Fruit fly (Drosophila melanogaster): ENCODE data around the gene Blos4.
A peak's percentile ranks its signal among the peaks of the same experiment; 100 is the strongest.

Blos4 gene

dm6 chr3L:10851853-10852346 lies 27.0 kb upstream of the Blos4 start (continued):
- TF ChIP-seq CG6792 (GFP tag; optimal IDR thresholded peaks at IDR 0.05) (peak; percentile 52), Sox102F (GFP tag; optimal IDR thresholded peaks at IDR 0.05) (no peak), cyc (GFP tag; optimal IDR thresholded peaks at IDR 0.05) (peak; percentile 61), CG11294 (GFP tag; IDR thresholded peaks at IDR 0.05) (no peak), esn (GFP tag; optimal IDR thresholded peaks at IDR 0.05) (peak; percentile 90), CG10631 (GFP tag; optimal IDR thresholded peaks at IDR 0.05) (peak; percentile 80), Lpt (GFP tag; optimal IDR thresholded peaks at IDR 0.05) (no peak), Hr38 (GFP tag; optimal IDR thresholded peaks at IDR 0.05) (no peak), vri (GFP tag; optimal IDR thresholded peaks at IDR 0.05) (no peak), CG31627 (GFP tag; optimal IDR thresholded peaks at IDR 0.05) (peak; percentile 70), topi (GFP tag; optimal IDR thresholded peaks at IDR 0.05) (peak; percentile 86), CG10669 (GFP tag; optimal IDR thresholded peaks at IDR 0.05) (peak; percentile 72), CG6276 (GFP tag; optimal IDR thresholded peaks at IDR 0.05) (peak; percentile 42), CG7368 (GFP tag; optimal IDR thresholded peaks at IDR 0.05) (no peak), CG1621 (tag; optimal IDR thresholded peaks at IDR 0.05) (no peak), ss (GFP tag; optimal IDR thresholded peaks at IDR 0.05) (peak in 1 of 2 experiments; percentile 59), CG6854 (GFP tag; optimal IDR thresholded peaks at IDR 0.05) (no peak), Ets96B (tag; optimal IDR thresholded peaks at IDR 0.05) (peak; percentile 80), net (GFP tag; optimal IDR thresholded peaks at IDR 0.05) (peak; percentile 68), CG15336 (GFP tag; IDR thresholded peaks at IDR 0.05) (no peak; the same call in 1 of the 2 replicates), Eip78C (GFP tag) (peak; percentile 96), lz (GFP tag; optimal IDR thresholded peaks at IDR 0.05) (peak; percentile 74)

dm6 chr3L:10852347-10853130 lies 26.3 kb upstream of the Blos4 start:
- TF ChIP-seq Sox102F (GFP tag; optimal IDR thresholded peaks at IDR 0.05) (peak; percentile 85), CG11762 (GFP tag; optimal IDR thresholded peaks at IDR 0.05; ENCODE audit: insufficient read depth) (peak; percentile 74), fd85E (GFP tag; optimal IDR thresholded peaks at IDR 0.05) (peak; percentile 72), OdsH (GFP tag; optimal IDR thresholded peaks at IDR 0.05) (peak; percentile 77), Hr38 (GFP tag; optimal IDR thresholded peaks at IDR 0.05) (no peak), acj6 (GFP tag; optimal IDR thresholded peaks at IDR 0.05) (peak; percentile 43), CG9139 (GFP tag; optimal IDR thresholded peaks at IDR 0.05) (peak; percentile 99), fd59A (GFP tag; optimal IDR thresholded peaks at IDR 0.05) (peak; percentile 82), spab (GFP tag; optimal IDR thresholded peaks at IDR 0.05) (peak; percentile 97), CG15336 (GFP tag; IDR thresholded peaks at IDR 0.05) (peak; percentile 91), esn (GFP tag; optimal IDR thresholded peaks at IDR 0.05) (peak; percentile 75), Blimp-1 (GFP tag; optimal IDR thresholded peaks at IDR 0.05) (peak; percentile 76), topi (GFP tag; optimal IDR thresholded peaks at IDR 0.05) (peak; percentile 79), Ets96B (tag; optimal IDR thresholded peaks at IDR 0.05) (peak; percentile 83), CG4318 (GFP tag; optimal IDR thresholded peaks at IDR 0.05) (peak; percentile 43), CG3919 (GFP tag; optimal IDR thresholded peaks at IDR 0.05) (peak; percentile 84), Ets21C (GFP tag; optimal IDR thresholded peaks at IDR 0.05) (peak; percentile 31), CG1621 (tag; optimal IDR thresholded peaks at IDR 0.05) (peak; percentile 88), CG6808 (GFP tag; optimal IDR thresholded peaks at IDR 0.05) (peak; percentile 99), svp (GFP tag) (peak; percentile 91), salr (GFP tag; optimal IDR thresholded peaks at IDR 0.05) (peak; percentile 69 to 94), CG6854 (GFP tag; optimal IDR thresholded peaks at IDR 0.05) (peak; percentile 97), Sox14 (GFP tag; optimal IDR thresholded peaks at IDR 0.05) (peak; percentile 78), CG16779 (tag; optimal IDR thresholded peaks at IDR 0.05) (peak; percentile 98), eg (GFP tag; IDR thresholded peaks at IDR 0.05) (peak; percentile 97), Hr4 (GFP tag; optimal IDR thresholded peaks at IDR 0.05) (peak; percentile 67), CG6163 (GFP tag; IDR thresholded peaks at IDR 0.05) (peak; percentile 97), CG8632 (GFP tag; optimal IDR thresholded peaks at IDR 0.05) (peak; percentile 77), Lpt (GFP tag; optimal IDR thresholded peaks at IDR 0.05) (peak; percentile 97), CG11294 (GFP tag; IDR thresholded peaks at IDR 0.05) (peak; percentile 65), net (GFP tag; optimal IDR thresholded peaks at IDR 0.05) (peak; percentile 92), Sox15 (GFP tag; optimal IDR thresholded peaks at IDR 0.05) (no peak), CG6792 (GFP tag; optimal IDR thresholded peaks at IDR 0.05) (peak; percentile 78), CG10669 (GFP tag; optimal IDR thresholded peaks at IDR 0.05) (peak; percentile 88), Hr39 (GFP tag; optimal IDR thresholded peaks at IDR 0.05) (peak; percentile 60), Eip75B (GFP tag; optimal IDR thresholded peaks at IDR 0.05) (peak; percentile 87), Met (GFP tag; optimal IDR thresholded peaks at IDR 0.05) (peak; percentile 78)
